Worm (Caenorhabditis elegans): ENCODE measurements around the gene F54H5.14.

DNA sequence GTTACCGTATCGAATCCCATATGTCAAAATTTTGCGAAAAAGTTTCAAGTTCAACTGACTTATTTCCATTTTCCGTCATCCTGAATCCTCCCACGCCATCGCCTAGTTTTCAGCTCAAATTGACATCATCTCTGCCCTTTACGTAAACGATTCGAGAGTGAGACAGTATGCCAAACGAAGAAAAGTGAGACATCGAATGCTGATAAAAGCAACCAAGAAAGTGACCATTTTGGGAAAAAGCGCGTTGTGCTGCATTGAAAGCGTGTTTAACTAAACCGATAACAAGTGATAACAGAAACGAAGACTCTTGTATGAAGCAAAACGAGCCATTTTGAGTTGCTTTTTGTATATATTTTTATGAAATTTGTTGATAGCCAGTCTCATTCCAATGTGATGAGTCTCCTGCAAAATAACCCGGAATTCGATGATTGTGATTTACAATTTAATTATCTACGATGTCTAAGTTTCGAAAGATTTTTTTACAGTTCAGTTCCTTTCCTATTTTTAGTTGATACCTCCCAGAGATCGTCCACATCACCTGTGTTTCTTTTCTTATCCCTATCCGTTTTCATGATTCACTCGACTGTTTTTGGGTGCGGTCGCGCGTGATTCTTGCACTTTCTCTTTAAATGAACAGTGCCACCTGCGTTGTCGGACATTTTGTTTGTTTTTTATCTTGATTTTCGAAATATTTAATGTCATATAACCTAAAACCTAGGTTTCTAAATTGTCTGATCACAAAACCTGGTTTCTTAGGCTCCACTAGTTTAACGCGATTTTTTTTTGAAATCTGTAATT is 9.8 kb downstream of the F54H5.14 start:
- TF ChIP-seq dao-5 (tag; optimal IDR thresholded peaks at IDR 0.05) = no peak
- no peak for TF ChIP-seq him-1 (tag; optimal IDR thresholded peaks at IDR 0.05)

All from whole organism, L4/young adult.